Fruit fly (Drosophila melanogaster) whole organism, prepupa: ENCODE results near the gene CG14989.

ENCODE experiments used
- CG6276 ChIP-seq: fragments of 200-800 bp; sonication (Bioruptor generic); optimal IDR thresholded peaks from 2 replicates; lab custom pipeline; 2017; ENCODE audit warnings: missing biosample characterization, mild to moderate bottlenecking, missing genetic modification characterization
- CG7368 ChIP-seq: fragments of 200-800 bp; sonication (Bioruptor generic); optimal IDR thresholded peaks from 3 replicates; lab custom pipeline; 2016; ENCODE audit warnings: missing biosample characterization, missing genetic modification characterization
- OdsH ChIP-seq: fragments of 200-800 bp; sonication (Bioruptor generic); optimal IDR thresholded peaks from 3 replicates; lab custom pipeline; 2016; ENCODE audit warnings: missing biosample characterization, missing genetic modification characterization
- eg ChIP-seq: fragments of 200-800 bp; sonication (Bioruptor generic); IDR thresholded peaks from 3 replicates; pipeline ENCODE4 v1.3.6; 2022; ENCODE audit warnings: missing biosample characterization, missing genetic modification characterization
- esn ChIP-seq: fragments of 200-800 bp; sonication (Bioruptor generic); optimal IDR thresholded peaks from 2 replicates; lab custom pipeline; 2016; ENCODE audit warnings: missing biosample characterization, mild to moderate bottlenecking, missing genetic modification characterization, moderate library complexity
- topi ChIP-seq: fragments of 200-800 bp; sonication (Bioruptor generic); optimal IDR thresholded peaks from 3 replicates; lab custom pipeline; 2016; ENCODE audit warnings: missing biosample characterization, missing genetic modification characterization

DNA sequence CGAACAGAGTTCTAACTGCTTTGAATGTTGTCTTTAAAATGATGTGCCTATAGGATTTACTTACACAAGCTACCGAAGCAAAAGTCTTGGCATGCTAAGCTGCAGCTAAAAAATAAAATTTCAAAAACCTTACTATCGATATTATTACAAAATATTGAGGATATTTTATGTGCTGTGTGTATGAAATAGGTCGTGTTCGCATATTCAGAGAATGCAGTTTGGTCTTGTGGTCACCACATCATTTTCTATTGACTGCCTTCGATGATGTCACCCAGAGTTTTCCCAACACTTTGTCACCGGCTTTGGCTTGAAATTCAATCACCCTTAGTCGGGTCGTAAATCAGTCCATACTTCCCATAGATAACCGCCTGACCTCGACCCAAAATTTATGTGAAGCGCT is 39.7 kb upstream of the CG14989 start, which contains the start of gene Dpy-30L2:
- TF ChIP-seq OdsH (GFP tag; lab: Kevin White, UChicago) = no peak
- no peak for TF ChIP-seq CG6276 (GFP tag; lab: Kevin White, UChicago)
- TF ChIP-seq CG7368 = no peak
- TF ChIP-seq eg (GFP tag; lab: Robert Waterston, UW) = no peak
- TF ChIP-seq topi (GFP tag; lab: Kevin White, UChicago) = no peak
- no peak for TF ChIP-seq esn
